Worm (Caenorhabditis elegans): ENCODE results near the gene F57B1.9.

F57B1.9 gene

DNA sequence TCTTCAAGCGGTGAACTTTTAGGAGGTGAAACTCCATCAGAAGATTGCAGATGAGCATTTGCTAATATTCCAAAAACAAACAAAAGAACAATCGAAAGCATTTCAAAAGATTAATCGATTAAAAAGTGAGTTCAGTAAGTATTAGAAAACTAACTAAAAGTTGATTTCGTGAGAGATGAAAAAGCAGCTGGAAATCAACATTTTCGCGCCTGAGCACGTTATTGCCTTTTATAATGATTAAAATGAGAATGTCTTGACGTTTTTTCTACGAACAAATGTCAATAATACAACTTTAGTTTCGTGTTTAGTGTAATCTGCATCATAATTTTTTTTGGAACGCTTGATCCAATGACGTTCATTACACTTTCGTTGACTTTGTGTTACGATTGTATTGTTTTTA lies at the start of gene F57B1.9:
TSS of gene F57B1.9 (minus strand) at position 101 of the 400 bp plus-strand sequence.
- TF ChIP-seq tbp1 (GFP tag; optimal IDR thresholded peaks at IDR 0.05) (no peak), B0261.1 (tag; optimal IDR thresholded peaks at IDR 0.05) (no peak), F33H1.4 (GFP tag; IDR thresholded peaks at IDR 0.05) (no peak), ets-4 (GFP tag; optimal IDR thresholded peaks at IDR 0.05) (no peak), T26A5.8 (tag; optimal IDR thresholded peaks at IDR 0.05) (no peak), zfh-2 (GFP tag; conservative IDR thresholded peaks at IDR 0.05) (no peak), C17E4.6 (GFP tag; IDR thresholded peaks at IDR 0.05) (no peak)

ce11 chrV:13243205-13243604 lies 45.5 kb upstream of the F57B1.9 start:
- no peak for TF ChIP-seq lin-54 (GFP tag; optimal IDR thresholded peaks at IDR 0.05)
- TF ChIP-seq athp-1 (tag; optimal IDR thresholded peaks at IDR 0.05), result no peak
- TF ChIP-seq bed-1 (GFP tag; IDR thresholded peaks at IDR 0.05), result no peak
- TF ChIP-seq nhr-90 (tag; optimal IDR thresholded peaks at IDR 0.05), result no peak
- no peak for TF ChIP-seq F37B4.10 (GFP tag; IDR thresholded peaks at IDR 0.05)
- TF ChIP-seq mxl-1 (tag; optimal IDR thresholded peaks at IDR 0.05), result no peak
- TF ChIP-seq rpc-1 (optimal IDR thresholded peaks at IDR 0.05), result no peak
- TF ChIP-seq rpc-1 (tag; optimal IDR thresholded peaks at IDR 0.05), result no peak
- TF ChIP-seq F10E7.11 (tag; optimal IDR thresholded peaks at IDR 0.05), result no peak
- no peak for TF ChIP-seq Y56A3A.18 (GFP tag; IDR thresholded peaks at IDR 0.05)
- TF ChIP-seq ztf-3 (GFP tag; optimal IDR thresholded peaks at IDR 0.05), result no peak
- no peak for TF ChIP-seq egrh-3 (GFP tag; IDR thresholded peaks at IDR 0.05)

DNA sequence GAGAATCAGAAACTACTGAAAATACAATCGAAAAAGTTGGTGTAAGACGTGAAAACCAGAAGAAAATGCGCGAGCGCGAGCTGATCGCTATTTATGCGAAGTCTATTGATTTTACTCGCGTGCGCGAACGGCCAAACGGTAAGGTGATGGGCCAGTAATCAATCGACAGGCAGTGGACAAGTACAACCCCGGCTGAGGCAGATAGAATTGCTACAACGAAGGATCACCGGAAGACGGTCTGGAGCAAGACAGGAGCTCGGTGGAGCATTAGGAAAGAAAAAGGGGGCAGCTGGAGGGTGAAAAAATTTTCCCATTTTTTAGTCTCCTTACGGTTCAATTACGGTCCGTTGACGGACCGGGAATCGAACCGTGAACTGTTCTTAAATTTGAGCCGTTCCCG lies 42.0 kb upstream of the F57B1.9 start:
- TF ChIP-seq lin-26 (GFP tag; IDR thresholded peaks at IDR 0.05) (peak; percentile 98), rcor-1 (GFP tag; IDR thresholded peaks at IDR 0.05) (peak; percentile 84), bed-2 (GFP tag; IDR thresholded peaks at IDR 0.05) (0 out of 2 replicates have a peak, but pooled peaks have one; percentile 10), ceh-40 (GFP tag; IDR thresholded peaks at IDR 0.05) (peak; percentile 82; the same call in 1 of the 2 replicates), ekl-4 (GFP tag; IDR thresholded peaks at IDR 0.05) (peak; percentile 83), pbrm-1 (GFP tag; IDR thresholded peaks at IDR 0.05) (peak; percentile 55), cebp-2 (GFP tag; IDR thresholded peaks at IDR 0.05) (peak; percentile 83; the same call in 1 of the 2 replicates), C17E4.6 (GFP tag; IDR thresholded peaks at IDR 0.05) (0 out of 2 replicates have a peak, but pooled peaks have one; percentile 15), D2030.7 (GFP tag; IDR thresholded peaks at IDR 0.05) (peak; percentile 66), F33H1.4 (GFP tag; IDR thresholded peaks at IDR 0.05) (peak; percentile 44; the same call in 1 of the 2 replicates), nfya-2 (GFP tag; IDR thresholded peaks at IDR 0.05) (0 out of 2 replicates have a peak, but pooled peaks have one; percentile 30), ceh-58 (GFP tag; IDR thresholded peaks at IDR 0.05) (0 out of 2 replicates have a peak, but pooled peaks have one; percentile 88), aptf-3 (GFP tag; IDR thresholded peaks at IDR 0.05) (peak; percentile 88; the same call in 1 of the 2 replicates), egl-18 (GFP tag; IDR thresholded peaks at IDR 0.05) (peak; percentile 57; the same call in 1 of the 2 replicates), ceh-91 (GFP tag; IDR thresholded peaks at IDR 0.05) (peak; percentile 38; the same call in 1 of the 2 replicates), ztf-25 (GFP tag; IDR thresholded peaks at IDR 0.05) (peak; percentile 76; the same call in 1 of the 2 replicates), hmg-1.2 (GFP tag; IDR thresholded peaks at IDR 0.05) (peak; percentile 51), egl-44 (GFP tag; IDR thresholded peaks at IDR 0.05) (peak; percentile 92), madf-8 (GFP tag; conservative IDR thresholded peaks at IDR 0.05) (0 out of 2 replicates have a peak, but pooled peaks have one; percentile 32), Y95B8A.8 (GFP tag; IDR thresholded peaks at IDR 0.05) (0 out of 2 replicates have a peak, but pooled peaks have one; percentile 38), attf-6 (GFP tag; IDR thresholded peaks at IDR 0.05) (peak; percentile 67), hsf-1 (GFP tag; IDR thresholded peaks at IDR 0.05) (peak; percentile 63), madf-6 (GFP tag; IDR thresholded peaks at IDR 0.05) (peak; percentile 83), madf-3 (GFP tag; IDR thresholded peaks at IDR 0.05) (peak; percentile 51; the same call in 1 of the 2 replicates)
